Fruit fly (Drosophila melanogaster): ENCODE data around the gene Arr2.

The Arr2 gene

DNA sequence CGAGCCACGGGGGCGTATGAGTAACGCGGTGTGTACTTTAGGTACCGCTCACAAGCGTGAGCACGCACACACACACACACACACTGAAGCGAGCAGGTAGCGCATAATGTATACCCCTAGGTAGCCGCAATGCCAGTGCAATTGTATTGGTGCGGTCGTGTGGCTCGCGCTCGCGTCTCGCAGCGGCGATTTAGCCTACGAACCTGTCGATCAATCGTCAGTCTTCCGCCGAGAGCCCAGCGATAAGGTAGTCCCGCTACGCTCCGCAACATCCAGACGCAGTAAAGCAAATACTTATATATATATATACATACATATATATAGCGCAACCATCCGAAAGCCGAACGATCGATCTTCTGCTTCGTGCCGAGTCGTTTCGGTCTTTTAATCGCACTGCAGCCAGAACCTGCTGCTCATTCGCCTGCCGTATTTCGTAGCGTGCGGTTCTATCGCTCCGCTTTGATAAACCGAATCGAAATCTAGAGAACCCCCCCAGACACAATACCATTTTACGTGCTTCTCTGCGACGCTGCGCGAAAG lies 26.9 kb upstream of the Arr2 start, which contains the start of gene hry (continued):
- peak; percentile 80; the same call in 2 of the 3 replicates for TF ChIP-seq ci (GFP tag; IDR thresholded peaks at IDR 0.05)
- TF ChIP-seq Fer1 (GFP tag; optimal IDR thresholded peaks at IDR 0.05) = peak; percentile 68
- no peak for TF ChIP-seq trh (GFP tag; optimal IDR thresholded peaks at IDR 0.05)
- peak; percentile 1 for TF ChIP-seq CG31365 (tag; optimal IDR thresholded peaks at IDR 0.05)
- peak; percentile 10 for TF ChIP-seq stwl (tag; optimal IDR thresholded peaks at IDR 0.05)
- TF ChIP-seq Opbp (GFP tag; IDR thresholded peaks at IDR 0.05; ENCODE audit: partially characterized antibody) = peak; percentile 69; the same call in 2 of the 3 replicates
- TF ChIP-seq mld (GFP tag; IDR thresholded peaks at IDR 0.05; ENCODE audit: partially characterized antibody) = peak; percentile 66; the same call in 1 of the 3 replicates
- TF ChIP-seq odd (GFP tag; optimal IDR thresholded peaks at IDR 0.05) = peak; percentile 64
- no peak for TF ChIP-seq CHES-1-like (GFP tag; optimal IDR thresholded peaks at IDR 0.05)
- TF ChIP-seq CG2712 (tag; optimal IDR thresholded peaks at IDR 0.05) = peak; percentile 66
- peak; percentile 67 for TF ChIP-seq CG18599 (GFP tag; optimal IDR thresholded peaks at IDR 0.05)
- peak; percentile 74 for TF ChIP-seq CG12769 (tag; optimal IDR thresholded peaks at IDR 0.05)
- 0 out of 3 replicates have a peak, but pooled peaks have one; percentile 40 for TF ChIP-seq Optix (GFP tag; IDR thresholded peaks at IDR 0.05)
- no peak for TF ChIP-seq CG9876 (GFP tag; optimal IDR thresholded peaks at IDR 0.05)
- no peak for TF ChIP-seq CG1529 (GFP tag; optimal IDR thresholded peaks at IDR 0.05)
- TF ChIP-seq pan (optimal IDR thresholded peaks at IDR 0.05) = no peak
- peak in 1 of 2 experiments; percentile 61 for TF ChIP-seq pan (GFP tag; optimal IDR thresholded peaks at IDR 0.05 in 1 of 2, IDR thresholded peaks at IDR 0.05 in 1 of 2)
- TF ChIP-seq dmrt99B (tag; optimal IDR thresholded peaks at IDR 0.05) = peak; percentile 1
- peak; percentile 49 for TF ChIP-seq CG17385 (GFP tag; optimal IDR thresholded peaks at IDR 0.05)
- TF ChIP-seq CG17361 (GFP tag; IDR thresholded peaks at IDR 0.05) = peak; percentile 17; the same call in 1 of the 3 replicates
- TF ChIP-seq sd (tag; optimal IDR thresholded peaks at IDR 0.05) = peak; percentile 88
- no peak for TF ChIP-seq CG4404 (GFP tag; IDR thresholded peaks at IDR 0.05)
- TF ChIP-seq CG12071 (GFP tag; optimal IDR thresholded peaks at IDR 0.05) = peak; percentile 38
- TF ChIP-seq CG2120 (GFP tag; optimal IDR thresholded peaks at IDR 0.05) = no peak
- TF ChIP-seq MTF-1 (GFP tag; optimal IDR thresholded peaks at IDR 0.05; ENCODE audit: borderline replicate concordance) = peak; percentile 33
- no peak for TF ChIP-seq Sox102F (GFP tag; optimal IDR thresholded peaks at IDR 0.05)
- TF ChIP-seq Hey (tag; optimal IDR thresholded peaks at IDR 0.05) = peak; percentile 58
- TF ChIP-seq CG9727 (GFP tag; optimal IDR thresholded peaks at IDR 0.05) = peak; percentile 21
- peak; percentile 69 for TF ChIP-seq chm (GFP tag; IDR thresholded peaks at IDR 0.05)
- TF ChIP-seq lov (optimal IDR thresholded peaks at IDR 0.05) = no peak
- 0 out of 3 replicates have a peak, but pooled peaks have one; percentile 13 for TF ChIP-seq lov (GFP tag; IDR thresholded peaks at IDR 0.05)
- TF ChIP-seq CG5180 (GFP tag; optimal IDR thresholded peaks at IDR 0.05) = peak; percentile 64
- peak; percentile 26; the same call in 1 of the 2 replicates for TF ChIP-seq CG32532 (GFP tag; IDR thresholded peaks at IDR 0.05)
- peak; percentile 58 for TF ChIP-seq CG6254 (GFP tag; optimal IDR thresholded peaks at IDR 0.05)
- 0 out of 2 replicates have a peak, but pooled peaks have one; percentile 27 for TF ChIP-seq cas (GFP tag; IDR thresholded peaks at IDR 0.05)
- TF ChIP-seq C15 (GFP tag; IDR thresholded peaks at IDR 0.05) = no peak
- TF ChIP-seq CG18262 (tag; optimal IDR thresholded peaks at IDR 0.05) = peak; percentile 40
- TF ChIP-seq pfk (GFP tag; optimal IDR thresholded peaks at IDR 0.05) = peak; percentile 4
- TF ChIP-seq amos (GFP tag; IDR thresholded peaks at IDR 0.05; ENCODE audit: partially characterized antibody) = peak; percentile 58; the same call in 1 of the 2 replicates
- peak; percentile 37 for TF ChIP-seq CG10979 (tag; optimal IDR thresholded peaks at IDR 0.05)
- TF ChIP-seq CG34224 (GFP tag; IDR thresholded peaks at IDR 0.05; ENCODE audit: partially characterized antibody) = peak; percentile 28; the same call in 1 of the 3 replicates
- peak; percentile 14 for TF ChIP-seq org-1 (GFP tag; optimal IDR thresholded peaks at IDR 0.05)
- TF ChIP-seq CG8290 (GFP tag; optimal IDR thresholded peaks at IDR 0.05) = no peak
- TF ChIP-seq CG8290 (tag; optimal IDR thresholded peaks at IDR 0.05) = peak; percentile 35 to 63
- peak; percentile 62; the same call in 1 of the 2 replicates for TF ChIP-seq CG14014 (GFP tag; IDR thresholded peaks at IDR 0.05)
- TF ChIP-seq PHDP (tag; optimal IDR thresholded peaks at IDR 0.05) = peak; percentile 23
- TF ChIP-seq hkb (optimal IDR thresholded peaks at IDR 0.05) = no peak
- peak; percentile 66 for TF ChIP-seq hkb (GFP tag; IDR thresholded peaks at IDR 0.05)
- TF ChIP-seq CG15479 (GFP tag; optimal IDR thresholded peaks at IDR 0.05) = peak; percentile 100

Measured in whole organism, embryonic.